Worm (Caenorhabditis elegans) whole organism, mixed stage, embryonic: ENCODE results near the gene unc-85.

Experiments used
- M03D4.4 ChIP-seq: sonication (generic microtip); optimal IDR thresholded peaks from 2 replicates; lab custom pipeline; 2017; ENCODE audit warnings: mild to moderate bottlenecking, missing genetic modification characterization, missing compliant biosample characterization
- ceh-43 ChIP-seq: fragments of 200-800 bp; sonication (Bioruptor generic); optimal IDR thresholded peaks from 2 replicates; lab custom pipeline; 2018; ENCODE audit warnings: mild to moderate bottlenecking, missing genetic modification characterization, moderate library complexity, missing compliant biosample characterization
- cnd-1 ChIP-seq: fragments of 200-800 bp; sonication (Bioruptor generic); optimal IDR thresholded peaks from 2 replicates; lab custom pipeline; 2018; ENCODE audit warnings: mild to moderate bottlenecking, missing genetic modification characterization, missing compliant biosample characterization
- elt-3 ChIP-seq: fragments of 150-350 bp; optimal IDR thresholded peaks from 2 replicates; lab custom pipeline; 2014; ENCODE audit warnings: missing biosample characterization, missing genetic modification characterization
- ham-2 ChIP-seq: fragments of 200-800 bp; sonication (Bioruptor generic); optimal IDR thresholded peaks from 2 replicates; lab custom pipeline; 2018; ENCODE audit warnings: mild to moderate bottlenecking, missing genetic modification characterization, missing compliant biosample characterization
- nhr-12 ChIP-seq: fragments of 150-350 bp; optimal IDR thresholded peaks from 2 replicates; lab custom pipeline; 2014; ENCODE audit warnings: missing biosample characterization, missing genetic modification characterization
- nhr-237 ChIP-seq: fragments of 150-350 bp; optimal IDR thresholded peaks from 2 replicates; lab custom pipeline; 2014; ENCODE audit warnings: missing biosample characterization, missing genetic modification characterization
- nhr-28 ChIP-seq: fragments of 150-350 bp; optimal IDR thresholded peaks from 2 replicates; lab custom pipeline; 2014; ENCODE audit warnings: missing biosample characterization, missing genetic modification characterization
- snpc-4 ChIP-seq: fragments of 150-350 bp; optimal IDR thresholded peaks from 2 replicates; lab custom pipeline; 2014; ENCODE audit warnings: missing biosample characterization, missing genetic modification characterization
- sptf-1 ChIP-seq: sonication (generic microtip); optimal IDR thresholded peaks from 2 replicates; lab custom pipeline; 2017; ENCODE audit warnings: mild to moderate bottlenecking, missing genetic modification characterization, moderate library complexity, missing compliant biosample characterization
- unc-120 ChIP-seq: sonication (generic microtip); optimal IDR thresholded peaks from 2 replicates; lab custom pipeline; 2017; ENCODE audit warnings: missing genetic modification characterization, missing compliant biosample characterization; ENCODE audit not compliant: poor library complexity, severe bottlenecking
- unc-39 ChIP-seq: fragments of 150-350 bp; optimal IDR thresholded peaks from 2 replicates; lab custom pipeline; 2014; ENCODE audit warnings: missing biosample characterization, missing genetic modification characterization

DNA sequence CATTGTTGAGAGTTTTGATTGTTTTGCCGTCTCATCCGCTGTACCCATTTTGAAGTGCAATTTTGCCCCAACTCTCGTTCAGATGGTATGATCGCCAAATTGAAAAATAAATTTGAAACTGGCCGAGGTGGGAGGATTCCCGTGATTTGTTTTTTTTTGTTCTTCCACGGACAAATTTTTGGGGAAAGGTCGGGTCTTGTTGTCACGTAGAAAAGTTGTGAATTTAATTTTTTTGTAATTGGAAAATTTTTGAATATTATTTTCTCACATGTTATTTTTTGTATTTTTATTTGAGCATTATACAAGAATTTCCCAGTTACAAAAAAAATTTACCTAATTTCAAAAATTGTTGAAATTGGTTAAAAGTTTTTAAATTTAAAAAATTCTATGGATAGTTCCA is 30.2 kb upstream of the unc-85 start, which contains the start of gene T05A7.6:
- no peak for TF ChIP-seq ham-2 (GFP tag; lab: Kevin White, UChicago)
- no peak for TF ChIP-seq sptf-1 (tag; lab: Kevin White, UChicago)
- no peak for TF ChIP-seq snpc-4
- no peak for TF ChIP-seq ceh-43 (GFP tag; lab: Kevin White, UChicago)
- no peak for TF ChIP-seq nhr-28 (tag; lab: Kevin White, UChicago)
- no peak for TF ChIP-seq elt-3 (tag; lab: Kevin White, UChicago)
- no peak for TF ChIP-seq nhr-12 (tag; lab: Kevin White, UChicago)
- TF ChIP-seq nhr-237 (tag; lab: Kevin White, UChicago): no peak
- no peak for TF ChIP-seq unc-39 (tag; lab: Kevin White, UChicago)
- no peak for TF ChIP-seq unc-120 (tag; lab: Kevin White, UChicago)
- TF ChIP-seq M03D4.4 (tag; lab: Kevin White, UChicago): no peak
- no peak for TF ChIP-seq cnd-1 (tag; lab: Kevin White, UChicago)
